Worm (Caenorhabditis elegans): ENCODE results near the gene F46B6.13.

F46B6.13 gene

ce11 chrV:9794997-9795396 is 4.0 kb downstream of the F46B6.13 start:
- TF ChIP-seq ref-1 (GFP tag; conservative IDR thresholded peaks at IDR 0.05) (no peak), med-1 (GFP tag; optimal IDR thresholded peaks at IDR 0.05; ENCODE audit: insufficient read depth) (no peak)

ce11 chrV:9791332-9791731 is 7.6 kb downstream of the F46B6.13 start, which contains the start of gene lipl-2:
Gene lipl-2 (plus strand): TSS chrV:9791567.
- no peak for TF ChIP-seq ref-1 (GFP tag; conservative IDR thresholded peaks at IDR 0.05)
- no peak for TF ChIP-seq klf-2 (GFP tag; conservative IDR thresholded peaks at IDR 0.05)
- TF ChIP-seq ztf-29 (GFP tag; IDR thresholded peaks at IDR 0.05), result no peak
- no peak for TF ChIP-seq cog-1 (tag; optimal IDR thresholded peaks at IDR 0.05)
- TF ChIP-seq flt-1 (GFP tag; IDR thresholded peaks at IDR 0.05), result no peak
- TF ChIP-seq ztf-23 (GFP tag; IDR thresholded peaks at IDR 0.05), result no peak
- no peak for TF ChIP-seq med-1 (GFP tag; optimal IDR thresholded peaks at IDR 0.05; ENCODE audit: insufficient read depth)
- no peak for TF ChIP-seq tab-1 (GFP tag; IDR thresholded peaks at IDR 0.05)
- TF ChIP-seq T22C8.4 (GFP tag; IDR thresholded peaks at IDR 0.05), result no peak

ce11 chrV:9789657-9790261 is 9.2 kb downstream of the F46B6.13 start, which contains the start of gene ztf-7:
Gene ztf-7 (minus strand): TSS chrV:9789707.
- TF ChIP-seq tab-1 (GFP tag; IDR thresholded peaks at IDR 0.05) (no peak), T22C8.4 (GFP tag; IDR thresholded peaks at IDR 0.05) (no peak), ztf-23 (GFP tag; IDR thresholded peaks at IDR 0.05) (no peak), flt-1 (GFP tag; IDR thresholded peaks at IDR 0.05) (no peak), med-1 (GFP tag; optimal IDR thresholded peaks at IDR 0.05; ENCODE audit: insufficient read depth) (no peak), cog-1 (tag; optimal IDR thresholded peaks at IDR 0.05) (no peak), ref-1 (GFP tag; conservative IDR thresholded peaks at IDR 0.05) (no peak), klf-2 (GFP tag; conservative IDR thresholded peaks at IDR 0.05) (no peak), ztf-29 (GFP tag; IDR thresholded peaks at IDR 0.05) (no peak)

- TF ChIP-seq cog-1 (tag; optimal IDR thresholded peaks at IDR 0.05), result no peak
- TF ChIP-seq klf-2 (GFP tag; conservative IDR thresholded peaks at IDR 0.05), result no peak
- TF ChIP-seq med-1 (GFP tag; optimal IDR thresholded peaks at IDR 0.05; ENCODE audit: insufficient read depth), result no peak
- no peak for TF ChIP-seq flt-1 (GFP tag; IDR thresholded peaks at IDR 0.05)
- TF ChIP-seq ref-1 (GFP tag; conservative IDR thresholded peaks at IDR 0.05), result no peak
- TF ChIP-seq T22C8.4 (GFP tag; IDR thresholded peaks at IDR 0.05), result no peak
- TF ChIP-seq ztf-29 (GFP tag; IDR thresholded peaks at IDR 0.05), result no peak
- no peak for TF ChIP-seq ztf-23 (GFP tag; IDR thresholded peaks at IDR 0.05)
- TF ChIP-seq tab-1 (GFP tag; IDR thresholded peaks at IDR 0.05), result no peak
Measured at ce11 chrV:9786721-9787131, 12.2 kb downstream of the F46B6.13 start, which contains the start of gene F46B6.6. Gene F46B6.6 (minus strand): TSS chrV:9786868.

ce11 chrV:9784215-9784614 is 14.8 kb downstream of the F46B6.13 start:
- no peak for TF ChIP-seq T22C8.4 (GFP tag; IDR thresholded peaks at IDR 0.05)
- no peak for TF ChIP-seq cog-1 (tag; optimal IDR thresholded peaks at IDR 0.05)
- TF ChIP-seq flt-1 (GFP tag; IDR thresholded peaks at IDR 0.05), result no peak
- no peak for TF ChIP-seq med-1 (GFP tag; optimal IDR thresholded peaks at IDR 0.05; ENCODE audit: insufficient read depth)
- no peak for TF ChIP-seq ztf-29 (GFP tag; IDR thresholded peaks at IDR 0.05)
- no peak for TF ChIP-seq klf-2 (GFP tag; conservative IDR thresholded peaks at IDR 0.05)
- TF ChIP-seq tab-1 (GFP tag; IDR thresholded peaks at IDR 0.05), result no peak
- TF ChIP-seq ref-1 (GFP tag; conservative IDR thresholded peaks at IDR 0.05), result no peak

ce11 chrV:9782969-9783368 is 16.0 kb downstream of the F46B6.13 start, which contains the start of gene F46B6.5:
Gene F46B6.5 (minus strand): TSS chrV:9783069.
- no peak for TF ChIP-seq ztf-23 (GFP tag; IDR thresholded peaks at IDR 0.05)
- no peak for TF ChIP-seq cog-1 (tag; optimal IDR thresholded peaks at IDR 0.05)
- no peak for TF ChIP-seq klf-2 (GFP tag; conservative IDR thresholded peaks at IDR 0.05)
- TF ChIP-seq tab-1 (GFP tag; IDR thresholded peaks at IDR 0.05), result no peak
- TF ChIP-seq flt-1 (GFP tag; IDR thresholded peaks at IDR 0.05), result no peak
- TF ChIP-seq med-1 (GFP tag; optimal IDR thresholded peaks at IDR 0.05; ENCODE audit: insufficient read depth), result no peak
- TF ChIP-seq ztf-29 (GFP tag; IDR thresholded peaks at IDR 0.05), result no peak
- TF ChIP-seq T22C8.4 (GFP tag; IDR thresholded peaks at IDR 0.05), result no peak
- no peak for TF ChIP-seq ref-1 (GFP tag; conservative IDR thresholded peaks at IDR 0.05)

ce11 chrV:9782045-9782444 is 16.9 kb downstream of the F46B6.13 start:
- TF ChIP-seq T22C8.4 (GFP tag; IDR thresholded peaks at IDR 0.05) (peak; percentile 30; the same call in 1 of the 2 replicates), ref-1 (GFP tag; conservative IDR thresholded peaks at IDR 0.05) (no peak), klf-2 (GFP tag; conservative IDR thresholded peaks at IDR 0.05) (no peak), flt-1 (GFP tag; IDR thresholded peaks at IDR 0.05) (no peak), med-1 (GFP tag; optimal IDR thresholded peaks at IDR 0.05; ENCODE audit: insufficient read depth) (no peak), ztf-29 (GFP tag; IDR thresholded peaks at IDR 0.05) (no peak), tab-1 (GFP tag; IDR thresholded peaks at IDR 0.05) (no peak), ztf-23 (GFP tag; IDR thresholded peaks at IDR 0.05) (no peak), cog-1 (tag; optimal IDR thresholded peaks at IDR 0.05) (no peak)

- TF ChIP-seq klf-2 (GFP tag; conservative IDR thresholded peaks at IDR 0.05) (no peak), ztf-23 (GFP tag; IDR thresholded peaks at IDR 0.05) (no peak), ztf-29 (GFP tag; IDR thresholded peaks at IDR 0.05) (no peak), flt-1 (GFP tag; IDR thresholded peaks at IDR 0.05) (no peak), T22C8.4 (GFP tag; IDR thresholded peaks at IDR 0.05) (no peak), med-1 (GFP tag; optimal IDR thresholded peaks at IDR 0.05; ENCODE audit: insufficient read depth) (no peak), tab-1 (GFP tag; IDR thresholded peaks at IDR 0.05) (no peak), cog-1 (tag; optimal IDR thresholded peaks at IDR 0.05) (no peak), ref-1 (GFP tag; conservative IDR thresholded peaks at IDR 0.05) (no peak)
Measured at ce11 chrV:9779418-9779817, 19.6 kb downstream of the F46B6.13 start, which contains the start of gene F46B6.4. Gene F46B6.4 (minus strand): TSS chrV:9779518.

- no peak for TF ChIP-seq med-1 (GFP tag; optimal IDR thresholded peaks at IDR 0.05; ENCODE audit: insufficient read depth)
- TF ChIP-seq klf-2 (GFP tag; conservative IDR thresholded peaks at IDR 0.05), result no peak
- no peak for TF ChIP-seq ztf-23 (GFP tag; IDR thresholded peaks at IDR 0.05)
Measured at ce11 chrV:9777645-9778044, 21.3 kb downstream of the F46B6.13 start, which contains the start of gene smg-4. Gene smg-4 (minus strand): TSS chrV:9777745.

- TF ChIP-seq ref-1 (GFP tag; conservative IDR thresholded peaks at IDR 0.05), result no peak
- TF ChIP-seq med-1 (GFP tag; optimal IDR thresholded peaks at IDR 0.05; ENCODE audit: insufficient read depth), result no peak
- no peak for TF ChIP-seq ztf-23 (GFP tag; IDR thresholded peaks at IDR 0.05)
Measured at ce11 chrV:9775734-9776133, 23.2 kb downstream of the F46B6.13 start, which contains the start of gene F46B6.12. Gene F46B6.12 (minus strand): TSS chrV:9775834.
